Worm (Caenorhabditis elegans) whole organism, early embryonic: ENCODE data around the gene rps-14.

ENCODE experiments used
- B0310.2 ChIP-seq: sonication (generic microtip); optimal IDR thresholded peaks from 2 replicates; lab custom pipeline; 2016; ENCODE audit warnings: mild to moderate bottlenecking, missing genetic modification characterization, missing compliant biosample characterization
- F13C5.2 ChIP-seq: sonication (generic microtip); optimal IDR thresholded peaks from 2 replicates; lab custom pipeline; 2017; ENCODE audit warnings: mild to moderate bottlenecking, missing genetic modification characterization, inconsistent platforms, missing compliant biosample characterization
- aly-1 ChIP-seq: sonication (generic microtip); optimal IDR thresholded peaks from 2 replicates; lab custom pipeline; 2016; ENCODE audit warnings: missing genetic modification characterization, missing compliant biosample characterization
- ama-1 ChIP-seq: fragments of 150-350 bp; optimal IDR thresholded peaks from 2 replicates; lab custom pipeline; 2014
- ceh-13 ChIP-seq: fragments of 200-800 bp; sonication (Bioruptor generic); optimal IDR thresholded peaks from 2 replicates; lab custom pipeline; 2018; ENCODE audit warnings: mild to moderate bottlenecking, missing genetic modification characterization, missing compliant biosample characterization
- ceh-36 ChIP-seq: sonication (generic microtip); optimal IDR thresholded peaks from 2 replicates; lab custom pipeline; 2016; ENCODE audit warnings: missing genetic modification characterization, inconsistent platforms, missing compliant biosample characterization
- ets-7 ChIP-seq: sonication (generic microtip); optimal IDR thresholded peaks from 2 replicates; lab custom pipeline; 2016; ENCODE audit warnings: missing genotype, missing genetic modification characterization, missing compliant biosample characterization
- flt-1 ChIP-seq: fragments of 200-800 bp; sonication (Bioruptor generic); IDR thresholded peaks from 2 replicates; pipeline ENCODE4 v1.3.6; 2022; ENCODE audit warnings: missing genetic modification characterization, missing compliant biosample characterization
- hmbx-1 ChIP-seq: sonication (generic microtip); optimal IDR thresholded peaks from 2 replicates; lab custom pipeline; 2016; ENCODE audit warnings: mild to moderate bottlenecking, missing genetic modification characterization, missing compliant biosample characterization
- hmg-4 ChIP-seq: fragments of 200-800 bp; sonication (Bioruptor generic); optimal IDR thresholded peaks from 2 replicates; lab custom pipeline; 2018; ENCODE audit warnings: mild to moderate bottlenecking, missing genetic modification characterization, missing compliant biosample characterization
- hnd-1 ChIP-seq: sonication (generic microtip); optimal IDR thresholded peaks from 2 replicates; lab custom pipeline; 2016; ENCODE audit warnings: missing genetic modification characterization, missing compliant biosample characterization
- pes-1 ChIP-seq: fragments of 200-800 bp; sonication (Bioruptor generic); IDR thresholded peaks from 2 replicates; pipeline ENCODE4 v1.3.6; 2022; ENCODE audit warnings: missing genetic modification reagents, missing genetic modification characterization, missing compliant biosample characterization
- scrt-1 ChIP-seq: fragments of 200-800 bp; sonication (Bioruptor generic); IDR thresholded peaks from 2 replicates; pipeline ENCODE4 v1.3.6; 2022; ENCODE audit warnings: missing genetic modification characterization, missing compliant biosample characterization
- sea-1 ChIP-seq: fragments of 200-800 bp; sonication (Bioruptor generic); conservative IDR thresholded peaks from 2 replicates; pipeline ENCODE4 v1.3.6; 2022; ENCODE audit warnings: missing genetic modification characterization, missing compliant biosample characterization
- tbx-11 ChIP-seq: fragments of 200-800 bp; sonication (Bioruptor generic); IDR thresholded peaks from 2 replicates; pipeline ENCODE4 v1.3.6; 2022; ENCODE audit warnings: missing genetic modification characterization, missing compliant biosample characterization
- tbx-37 ChIP-seq: fragments of 200-800 bp; sonication (Bioruptor generic); conservative IDR thresholded peaks from 2 replicates; pipeline ENCODE4 v1.3.6; 2022; ENCODE audit warnings: missing genetic modification reagents, missing genetic modification characterization, missing compliant biosample characterization
- tra-4 ChIP-seq: sonication (generic microtip); optimal IDR thresholded peaks from 2 replicates; lab custom pipeline; 2017; ENCODE audit warnings: missing genetic modification characterization, missing compliant biosample characterization

rps-14 gene

DNA sequence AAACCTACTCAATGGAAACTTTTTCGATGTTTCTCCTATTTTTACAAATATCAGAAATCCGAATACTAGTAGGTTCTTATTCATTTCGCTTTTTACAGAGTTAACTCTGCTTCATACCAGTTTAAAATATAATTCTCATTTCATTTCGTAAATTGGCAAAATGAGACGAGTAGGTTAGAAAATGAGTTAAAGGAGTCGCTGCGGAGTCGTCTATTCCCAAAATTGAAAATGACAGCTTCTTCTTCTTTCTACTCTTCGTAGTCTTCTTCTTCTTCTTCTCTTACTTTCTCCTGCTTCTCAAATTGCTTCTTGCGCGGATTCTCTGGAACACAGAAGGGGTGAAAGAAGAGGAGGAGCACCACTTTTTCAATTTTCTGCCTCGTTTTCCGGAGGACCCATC is 34.6 kb downstream of the rps-14 start, which contains the start of gene glr-2:
Gene glr-2, minus strand, starts transcription at position 211 of the 400 bp plus-strand sequence.
- no peak for TF ChIP-seq ama-1
- no peak for TF ChIP-seq B0310.2 (tag; lab: Kevin White, UChicago)
- no peak for TF ChIP-seq ceh-36 (tag; lab: Kevin White, UChicago)

- TF ChIP-seq tbx-37 (GFP tag; lab: Robert Waterston, UW) (no peak), hmbx-1 (tag; lab: Kevin White, UChicago) (no peak), tra-4 (tag; lab: Kevin White, UChicago) (no peak), scrt-1 (GFP tag; lab: Robert Waterston, UW) (no peak), aly-1 (tag; lab: Kevin White, UChicago) (no peak), ama-1 (peak; percentile 90), hmg-4 (GFP tag; lab: Kevin White, UChicago) (no peak), pes-1 (peak; percentile 53; the same call in 1 of the 2 replicates), hnd-1 (no peak)
Observed at ce11 chrIII:7142172-7142601, 37.2 kb downstream of the rps-14 start.

ce11 chrIII:7141285-7141715 is 38.1 kb downstream of the rps-14 start:
- TF ChIP-seq tbx-37 (GFP tag; lab: Robert Waterston, UW), result no peak
- no peak for TF ChIP-seq flt-1
- TF ChIP-seq sea-1 (GFP tag; lab: Robert Waterston, UW), result no peak
- no peak for TF ChIP-seq B0310.2 (tag; lab: Kevin White, UChicago)
- TF ChIP-seq ama-1, result peak; percentile 94
- TF ChIP-seq hmg-4 (GFP tag; lab: Kevin White, UChicago), result peak; percentile 8
- no peak for TF ChIP-seq ceh-13 (GFP tag; lab: Kevin White, UChicago)
- TF ChIP-seq ets-7 (tag; lab: Kevin White, UChicago), result no peak

- TF ChIP-seq tbx-37 (GFP tag; lab: Robert Waterston, UW) (no peak), ama-1 (peak; percentile 76), hmg-4 (GFP tag; lab: Kevin White, UChicago) (no peak)
Observed at ce11 chrIII:7140228-7140710, 39.1 kb downstream of the rps-14 start.

ce11 chrIII:7138178-7138577 is 41.2 kb downstream of the rps-14 start, which contains the start of gene B0280.11:
TSS of gene B0280.11 (minus strand) at chrIII:7138278.
- TF ChIP-seq scrt-1 (GFP tag; lab: Robert Waterston, UW), result no peak
- no peak for TF ChIP-seq ceh-13 (GFP tag; lab: Kevin White, UChicago)
- no peak for TF ChIP-seq B0310.2 (tag; lab: Kevin White, UChicago)

ce11 chrIII:7136015-7136414 is 43.4 kb downstream of the rps-14 start, which contains the start of gene B0280.17:
TSS of gene B0280.17 (minus strand) at chrIII:7136115.
- TF ChIP-seq ceh-13 (GFP tag; lab: Kevin White, UChicago), result no peak
- no peak for TF ChIP-seq tbx-37 (GFP tag; lab: Robert Waterston, UW)
- no peak for TF ChIP-seq ama-1
- TF ChIP-seq ets-7 (tag; lab: Kevin White, UChicago), result no peak
- TF ChIP-seq hnd-1, result no peak
- TF ChIP-seq sea-1 (GFP tag; lab: Robert Waterston, UW), result no peak
- no peak for TF ChIP-seq tbx-11
- TF ChIP-seq flt-1, result no peak
- TF ChIP-seq F13C5.2, result no peak
- TF ChIP-seq B0310.2 (tag; lab: Kevin White, UChicago), result no peak
- no peak for TF ChIP-seq hmg-4 (GFP tag; lab: Kevin White, UChicago)
- TF ChIP-seq pes-1, result no peak
- no peak for TF ChIP-seq aly-1 (tag; lab: Kevin White, UChicago)
- TF ChIP-seq scrt-1 (GFP tag; lab: Robert Waterston, UW), result no peak
- no peak for TF ChIP-seq ceh-36 (tag; lab: Kevin White, UChicago)
- no peak for TF ChIP-seq hmbx-1 (tag; lab: Kevin White, UChicago)
- TF ChIP-seq tra-4 (tag; lab: Kevin White, UChicago), result no peak

DNA sequence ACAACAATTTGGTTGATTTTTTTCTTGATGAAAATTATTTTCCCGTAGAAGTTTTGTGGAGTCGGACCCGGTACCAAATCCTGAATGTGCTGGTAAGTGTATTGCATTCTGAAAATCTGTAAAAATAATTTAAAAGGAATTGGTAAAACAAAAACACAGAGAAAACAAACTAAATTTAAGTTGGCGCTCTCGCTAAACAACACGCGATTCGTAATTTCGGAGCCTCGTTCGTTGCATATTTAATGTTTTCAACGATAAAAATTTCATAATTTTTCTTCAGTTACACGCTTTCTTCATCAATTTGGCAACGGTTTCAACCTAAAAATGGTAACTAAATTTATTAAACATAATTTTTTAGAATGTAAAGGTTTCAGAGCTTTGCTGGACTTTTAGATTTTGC is 45.8 kb downstream of the rps-14 start, which contains the start of the genes pot-1 and ggtb-1:
Gene pot-1, minus strand, starts transcription at position 120 of the 400 bp plus-strand sequence.
Gene ggtb-1, plus strand, starts transcription at position 208 of the 400 bp plus-strand sequence.
- TF ChIP-seq pes-1 (no peak), F13C5.2 (no peak), ama-1 (no peak), ceh-36 (tag; lab: Kevin White, UChicago) (no peak)
